Worm (Caenorhabditis elegans): ENCODE results near the gene sre-40.

DNA sequence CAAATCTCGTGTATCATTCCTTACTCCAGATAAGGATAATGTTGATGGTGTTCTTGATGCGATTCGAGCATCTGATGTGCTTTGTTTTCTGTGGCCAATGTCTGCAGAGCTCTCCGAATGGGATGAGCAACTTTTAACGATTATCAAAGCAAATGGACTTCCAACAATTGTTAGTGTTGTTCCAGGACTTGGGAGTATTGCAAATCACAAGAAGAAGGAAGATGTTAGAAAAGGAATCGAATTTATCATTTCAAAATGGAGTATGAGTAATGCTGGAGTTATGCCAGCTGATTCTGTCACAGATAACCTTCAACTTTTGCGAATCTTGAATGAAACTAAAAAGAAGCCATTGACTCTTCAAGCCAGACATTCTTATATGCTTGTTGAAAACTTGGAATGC, 27.2 kb upstream of the sre-40 start:
- no peak for TF ChIP-seq elt-3 (tag; optimal IDR thresholded peaks at IDR 0.05)
- TF ChIP-seq mdl-1 (tag; optimal IDR thresholded peaks at IDR 0.05) = no peak
- no peak for TF ChIP-seq mab-5 (tag; optimal IDR thresholded peaks at IDR 0.05)
- no peak for TF ChIP-seq nhr-25 (tag; optimal IDR thresholded peaks at IDR 0.05)
